Worm (Caenorhabditis elegans): Measurements from ENCODE around the gene F55G11.7.

F55G11.7 gene

ce11 chrIV:13008405-13009208 lies 48.4 kb downstream of the F55G11.7 start, which contains the start of gene mbk-2 (continued):
- TF ChIP-seq nhr-102 (tag; optimal IDR thresholded peaks at IDR 0.05) (no peak), zag-1 (tag; optimal IDR thresholded peaks at IDR 0.05) (no peak), nhr-10 (tag; optimal IDR thresholded peaks at IDR 0.05) (no peak), nhr-28 (tag; optimal IDR thresholded peaks at IDR 0.05) (peak; percentile 45)

- TF ChIP-seq zfp-2 (tag; optimal IDR thresholded peaks at IDR 0.05) (no peak), T20F7.1 (GFP tag; optimal IDR thresholded peaks at IDR 0.05) (no peak), F37D6.2 (tag; optimal IDR thresholded peaks at IDR 0.05) (no peak), spr-3 (GFP tag; optimal IDR thresholded peaks at IDR 0.05) (no peak), ceh-82 (tag; optimal IDR thresholded peaks at IDR 0.05) (no peak), dmd-8 (GFP tag; IDR thresholded peaks at IDR 0.05) (no peak), nhr-76 (tag; optimal IDR thresholded peaks at IDR 0.05) (no peak), lim-7 (GFP tag; IDR thresholded peaks at IDR 0.05) (no peak), dve-1 (tag; optimal IDR thresholded peaks at IDR 0.05; ENCODE audit: insufficient read depth) (no peak), ctbp-1 (GFP tag; IDR thresholded peaks at IDR 0.05) (no peak), fos-1 (tag; optimal IDR thresholded peaks at IDR 0.05) (no peak)
Observed at ce11 chrIV:13009507-13009906, 49.3 kb downstream of the F55G11.7 start.
